Fruit fly (Drosophila melanogaster) whole organism, pupa: Measurements from ENCODE around the gene Dcps.

Source experiments
- CG13204 ChIP-seq: fragments of 200-800 bp; sonication (Bioruptor generic); optimal IDR thresholded peaks from 2 replicates; lab custom pipeline; 2018; ENCODE audit warnings: missing biosample characterization, mild to moderate bottlenecking, missing genetic modification characterization, moderate library complexity
- CG14655 ChIP-seq: fragments of 200-800 bp; sonication (Bioruptor generic); optimal IDR thresholded peaks from 3 replicates; lab custom pipeline; 2017; ENCODE audit warnings: mild to moderate bottlenecking, missing biosample characterization, missing genetic modification reagents, missing genetic modification characterization
- CG15710 ChIP-seq: fragments of 200-800 bp; sonication (Bioruptor generic); optimal IDR thresholded peaks from 2 replicates; lab custom pipeline; 2018; ENCODE audit warnings: missing biosample characterization, mild to moderate bottlenecking, missing genetic modification characterization, moderate library complexity
- CG17806 ChIP-seq: fragments of 200-800 bp; sonication (Bioruptor generic); optimal IDR thresholded peaks from 2 replicates; lab custom pipeline; 2018; ENCODE audit warnings: missing biosample characterization, mild to moderate bottlenecking, missing genetic modification characterization, moderate library complexity
- CG32121 ChIP-seq: fragments of 200-800 bp; sonication (Bioruptor generic); IDR thresholded peaks from 2 replicates; pipeline ENCODE4 v1.3.6; 2022; ENCODE audit warnings: missing biosample characterization, missing genetic modification characterization
- CG8301 ChIP-seq: fragments of 200-800 bp; sonication (Bioruptor generic); optimal IDR thresholded peaks from 2 replicates; lab custom pipeline; 2018; ENCODE audit warnings: missing biosample characterization, mild to moderate bottlenecking, missing genetic modification characterization
- CG9948 ChIP-seq: fragments of 200-800 bp; sonication (Bioruptor generic); optimal IDR thresholded peaks from 2 replicates; lab custom pipeline; 2018; ENCODE audit warnings: missing biosample characterization, mild to moderate bottlenecking, missing genetic modification characterization, moderate library complexity
- D1 ChIP-seq: fragments of 200-800 bp; sonication (Bioruptor generic); optimal IDR thresholded peaks from 2 replicates; lab custom pipeline; 2018; ENCODE audit warnings: missing biosample characterization, mild to moderate bottlenecking, missing genetic modification characterization, moderate library complexity
- Ets98B ChIP-seq: fragments of 200-800 bp; sonication (Bioruptor generic); IDR thresholded peaks from 2 replicates; pipeline ENCODE4 v1.3.6; 2022; ENCODE audit warnings: missing biosample characterization, missing genetic modification characterization
- Pif1A ChIP-seq: fragments of 200-800 bp; sonication (Bioruptor generic); optimal IDR thresholded peaks from 3 replicates; lab custom pipeline; 2016; ENCODE audit warnings: missing biosample characterization, missing genetic modification characterization
- Pif1B ChIP-seq: fragments of 200-800 bp; sonication (Bioruptor generic); optimal IDR thresholded peaks from 3 replicates; lab custom pipeline; 2016; ENCODE audit warnings: missing biosample characterization, missing genetic modification characterization
- Snoo ChIP-seq: fragments of 200-800 bp; sonication (Bioruptor generic); optimal IDR thresholded peaks from 3 replicates; lab custom pipeline; 2017; ENCODE audit warnings: missing biosample characterization, mild to moderate bottlenecking, missing genetic modification characterization, inconsistent platforms
- fd96Ca ChIP-seq: fragments of 200-800 bp; sonication (Bioruptor generic); IDR thresholded peaks from 3 replicates; pipeline ENCODE4 v1.3.6; 2022; ENCODE audit warnings: missing biosample characterization, missing genetic modification characterization
- gl ChIP-seq: fragments of 200-800 bp; sonication (Bioruptor generic); optimal IDR thresholded peaks from 2 replicates; lab custom pipeline; 2018; ENCODE audit warnings: missing biosample characterization, mild to moderate bottlenecking, missing genetic modification characterization
- rn ChIP-seq: fragments of 200-800 bp; sonication (Bioruptor generic); IDR thresholded peaks from 2 replicates; pipeline ENCODE4 v1.3.6; 2022; ENCODE audit warnings: missing biosample characterization, missing genetic modification characterization

The Dcps gene

DNA sequence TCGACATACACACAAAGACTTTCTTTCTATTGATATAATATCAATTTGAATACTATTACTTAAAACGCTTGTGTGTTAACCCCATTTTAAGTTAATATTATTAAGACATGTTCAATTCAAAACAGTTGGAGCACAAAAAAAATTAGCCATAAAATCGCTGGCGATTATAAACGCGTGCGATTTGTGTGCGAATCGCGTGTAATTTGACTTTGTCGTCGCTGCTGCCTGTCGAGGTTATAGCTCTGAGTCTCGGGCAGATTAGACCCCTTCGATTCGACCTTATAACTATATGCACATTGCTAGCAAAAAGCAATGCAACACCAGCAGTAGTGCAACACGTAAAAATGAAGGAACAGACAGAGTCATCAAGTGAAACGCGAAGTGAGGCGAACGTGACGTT, 49.6 kb downstream of the Dcps start:
- TF ChIP-seq CG15710, result no peak
- no peak for TF ChIP-seq Pif1A (GFP tag; lab: Kevin White, UChicago)
- TF ChIP-seq rn (GFP tag; lab: Robert Waterston, UW), result no peak
- no peak for TF ChIP-seq CG17806 (tag; lab: Kevin White, UChicago)
- TF ChIP-seq Pif1B, result no peak
- no peak for TF ChIP-seq CG9948 (tag; lab: Kevin White, UChicago)
- no peak for TF ChIP-seq gl (tag; lab: Kevin White, UChicago)
- no peak for TF ChIP-seq Ets98B (GFP tag; lab: Robert Waterston, UW)
- no peak for TF ChIP-seq fd96Ca (GFP tag; lab: Robert Waterston, UW)
- no peak for TF ChIP-seq CG14655
- no peak for TF ChIP-seq CG8301 (tag; lab: Kevin White, UChicago)
- TF ChIP-seq CG32121 (GFP tag; lab: Robert Waterston, UW), result no peak
- TF ChIP-seq Snoo (tag; lab: Kevin White, UChicago), result no peak
- no peak for TF ChIP-seq CG13204 (GFP tag; lab: Kevin White, UChicago)
- no peak for TF ChIP-seq D1 (tag; lab: Kevin White, UChicago)
